Fruit fly (Drosophila melanogaster): Measurements from ENCODE around the gene phol.

dm6 chr3L:9442625-9443282 lies 13.3 kb downstream of the phol start, which contains the start of gene Srg3:
- TF ChIP-seq Ets98B (GFP tag; IDR thresholded peaks at IDR 0.05), result no peak
- no peak for TF ChIP-seq Pif1A (GFP tag; optimal IDR thresholded peaks at IDR 0.05)
- no peak for TF ChIP-seq D1 (tag; optimal IDR thresholded peaks at IDR 0.05)
- TF ChIP-seq Pif1B (GFP tag; optimal IDR thresholded peaks at IDR 0.05), result no peak
- TF ChIP-seq CG4496 (GFP tag; IDR thresholded peaks at IDR 0.05), result no peak
- no peak for TF ChIP-seq CG32121 (GFP tag; IDR thresholded peaks at IDR 0.05)
- no peak for TF ChIP-seq CG34367 (tag; optimal IDR thresholded peaks at IDR 0.05)
- TF ChIP-seq CG13204 (GFP tag; optimal IDR thresholded peaks at IDR 0.05), result no peak
- no peak for TF ChIP-seq CG17806 (tag; optimal IDR thresholded peaks at IDR 0.05)
- TF ChIP-seq fd96Ca (GFP tag; IDR thresholded peaks at IDR 0.05), result no peak

All from whole organism, pupa.